Fruit fly (Drosophila melanogaster): ENCODE measurements around the gene wol.

wol gene

DNA sequence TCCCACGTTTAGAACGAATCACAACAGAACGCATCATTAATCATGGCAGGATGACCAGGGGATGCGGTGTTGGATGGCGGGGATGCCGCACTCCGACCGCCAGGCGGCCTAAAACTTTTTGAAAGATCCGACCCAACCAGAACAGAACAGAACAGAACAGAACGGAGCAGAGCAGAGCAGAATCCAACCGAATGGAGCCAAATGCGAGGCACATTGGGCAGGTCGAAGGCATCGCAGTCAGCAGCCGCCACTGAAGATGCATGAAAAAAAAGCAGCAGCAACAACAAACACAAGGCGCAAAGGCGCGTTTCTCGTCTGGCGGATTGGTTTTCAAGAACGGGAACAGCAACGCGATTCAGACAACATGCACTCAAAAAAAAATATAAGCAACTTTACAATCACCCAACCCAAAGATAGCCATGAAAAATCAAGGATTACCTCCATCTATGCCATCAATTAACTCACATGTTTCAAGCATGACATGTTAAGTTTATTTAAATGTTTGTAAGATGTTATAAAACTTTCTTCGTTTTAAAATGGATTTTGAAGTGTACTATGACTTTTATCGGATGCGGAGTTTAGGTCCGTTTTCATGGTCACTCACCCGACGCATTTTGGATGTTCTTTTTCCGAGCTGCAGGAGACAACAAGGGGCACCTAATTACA, 23.3 kb downstream of the wol start (continued):
- TF ChIP-seq Spps (tag; optimal IDR thresholded peaks at IDR 0.05) (peak; percentile 86), CG15479 (GFP tag; optimal IDR thresholded peaks at IDR 0.05) (no peak), Ssrp (tag; optimal IDR thresholded peaks at IDR 0.05) (peak; percentile 75), zfh2 (GFP tag; optimal IDR thresholded peaks at IDR 0.05) (no peak), CG11696 (GFP tag; IDR thresholded peaks at IDR 0.05) (no peak), CG13123 (GFP tag; optimal IDR thresholded peaks at IDR 0.05) (peak; percentile 30), gsb-n (tag; optimal IDR thresholded peaks at IDR 0.05) (peak; percentile 81), insv (GFP tag; optimal IDR thresholded peaks at IDR 0.05) (no peak), row (GFP tag; IDR thresholded peaks at IDR 0.05) (peak; percentile 69), CG11398 (GFP tag; optimal IDR thresholded peaks at IDR 0.05) (no peak), seq (GFP tag; IDR thresholded peaks at IDR 0.05) (no peak), CG3065 (GFP tag; optimal IDR thresholded peaks at IDR 0.05) (no peak), CG17328 (GFP tag; IDR thresholded peaks at IDR 0.05) (peak; percentile 82), Max (GFP tag; optimal IDR thresholded peaks at IDR 0.05) (peak; percentile 32), CG14050 (GFP tag; IDR thresholded peaks at IDR 0.05) (no peak), Dfd (GFP tag; optimal IDR thresholded peaks at IDR 0.05) (no peak), Ets97D (GFP tag; optimal IDR thresholded peaks at IDR 0.05) (peak; percentile 27), crol (GFP tag; IDR thresholded peaks at IDR 0.05) (peak; percentile 32; the same call in 1 of the 2 replicates), CG31441 (GFP tag; IDR thresholded peaks at IDR 0.05) (peak; percentile 80), wor (GFP tag; IDR thresholded peaks at IDR 0.05) (no peak; the same call in 1 of the 2 replicates), CG6683 (GFP tag; optimal IDR thresholded peaks at IDR 0.05) (no peak), otp (GFP tag; IDR thresholded peaks at IDR 0.05) (peak; percentile 80; the same call in 2 of the 3 replicates), CG18011 (GFP tag; optimal IDR thresholded peaks at IDR 0.05) (no peak), sim (GFP tag; IDR thresholded peaks at IDR 0.05) (peak; percentile 73), CG10209 (GFP tag; optimal IDR thresholded peaks at IDR 0.05) (peak; percentile 67), Ptx1 (GFP tag; IDR thresholded peaks at IDR 0.05) (no peak), CG1832 (GFP tag; optimal IDR thresholded peaks at IDR 0.05) (no peak), scrt (GFP tag; optimal IDR thresholded peaks at IDR 0.05) (peak; percentile 12), CG1603 (tag; optimal IDR thresholded peaks at IDR 0.05) (peak; percentile 78), ken (GFP tag; IDR thresholded peaks at IDR 0.05) (peak; percentile 50; the same call in 1 of the 3 replicates), vfl (GFP tag; optimal IDR thresholded peaks at IDR 0.05) (peak; percentile 22), stc (GFP tag; IDR thresholded peaks at IDR 0.05) (peak; percentile 50), Kr (GFP tag; optimal IDR thresholded peaks at IDR 0.05) (no peak), CG7928 (GFP tag; optimal IDR thresholded peaks at IDR 0.05) (no peak), CG18764 (GFP tag; optimal IDR thresholded peaks at IDR 0.05) (peak; percentile 24), Nf-YB (GFP tag; optimal IDR thresholded peaks at IDR 0.05) (peak; percentile 39), salm (tag; optimal IDR thresholded peaks at IDR 0.05) (no peak), CG11695 (GFP tag; IDR thresholded peaks at IDR 0.05) (peak; percentile 67; the same call in 1 of the 3 replicates), her (GFP tag; optimal IDR thresholded peaks at IDR 0.05) (no peak), CG17912 (GFP tag; optimal IDR thresholded peaks at IDR 0.05) (no peak), Opbp (GFP tag; IDR thresholded peaks at IDR 0.05; ENCODE audit: partially characterized antibody) (no peak), sug (tag; optimal IDR thresholded peaks at IDR 0.05) (no peak), CG15696 (tag; optimal IDR thresholded peaks at IDR 0.05) (peak; percentile 86), ac (GFP tag; optimal IDR thresholded peaks at IDR 0.05) (peak; percentile 45), CG12942 (GFP tag; optimal IDR thresholded peaks at IDR 0.05) (peak; percentile 24), CG33213 (GFP tag; optimal IDR thresholded peaks at IDR 0.05) (peak; percentile 60), Ravus (GFP tag; IDR thresholded peaks at IDR 0.05) (no peak), CG4328 (GFP tag; optimal IDR thresholded peaks at IDR 0.05) (no peak), CG18476 (GFP tag; optimal IDR thresholded peaks at IDR 0.05) (peak; percentile 50), Poxn (GFP tag; IDR thresholded peaks at IDR 0.05) (no peak)
